Worm (Caenorhabditis elegans): ENCODE data around the gene T16G12.3.
"Not testable (repeated sequence)": the region's sequence is repeated elsewhere in the genome, so short reads cannot be mapped to it uniquely, and the experiment has no call there.

The T16G12.3 gene

ce11 chrIII:10033213-10033612 is 17.2 kb upstream of the T16G12.3 start, which contains the start of gene M04D8.5:
M04D8.5 (minus strand) TSS chrIII:10033313.
- TF ChIP-seq ceh-82 (tag; optimal IDR thresholded peaks at IDR 0.05) (no peak), fkh-10 (GFP tag; optimal IDR thresholded peaks at IDR 0.05) (no peak), mml-1 (tag; optimal IDR thresholded peaks at IDR 0.05) (no peak)

- TF ChIP-seq elt-3 (tag; optimal IDR thresholded peaks at IDR 0.05) (no peak), nhr-23 (tag; optimal IDR thresholded peaks at IDR 0.05) (no peak), ceh-16 (tag; optimal IDR thresholded peaks at IDR 0.05) (no peak), daf-12 (tag; optimal IDR thresholded peaks at IDR 0.05) (no peak), skn-1 (tag; optimal IDR thresholded peaks at IDR 0.05) (no peak), nhr-77 (tag; optimal IDR thresholded peaks at IDR 0.05) (no peak)
Measured at ce11 chrIII:10033881-10034280, 16.5 kb upstream of the T16G12.3 start, which contains the start of gene M04D8.8. M04D8.8 (plus strand) TSS chrIII:10034181.

- TF ChIP-seq R02D3.7 (tag; optimal IDR thresholded peaks at IDR 0.05) (no peak), nhr-11 (tag; optimal IDR thresholded peaks at IDR 0.05) (peak; percentile 79)
Measured at ce11 chrIII:10035783-10036182, 14.6 kb upstream of the T16G12.3 start, which contains the start of gene xbx-3. xbx-3 (plus strand) TSS chrIII:10035945.

ce11 chrIII:10037150-10037549 is 13.3 kb upstream of the T16G12.3 start, which contains the start of gene M04D8.7:
M04D8.7 (plus strand) TSS chrIII:10037450.
- TF ChIP-seq fkh-10 (GFP tag; optimal IDR thresholded peaks at IDR 0.05): peak; percentile 1
- no peak for TF ChIP-seq tbx-2 (tag; optimal IDR thresholded peaks at IDR 0.05)

ce11 chrIII:10040013-10040412 is 10.4 kb upstream of the T16G12.3 start, which contains the start of gene T16G12.7:
T16G12.7 (minus strand) TSS chrIII:10040113.
- TF ChIP-seq ceh-28 (tag; optimal IDR thresholded peaks at IDR 0.05): no peak
- TF ChIP-seq ceh-9 (tag; optimal IDR thresholded peaks at IDR 0.05): no peak
- no peak for TF ChIP-seq daf-12 (tag; optimal IDR thresholded peaks at IDR 0.05)
- no peak for TF ChIP-seq nhr-67 (tag; optimal IDR thresholded peaks at IDR 0.05)
- TF ChIP-seq eor-1 (tag; optimal IDR thresholded peaks at IDR 0.05): no peak
- TF ChIP-seq pha-4 (tag; optimal IDR thresholded peaks at IDR 0.05): no peak
- no peak for TF ChIP-seq nhr-237 (tag; optimal IDR thresholded peaks at IDR 0.05)
- TF ChIP-seq nhr-43 (tag; optimal IDR thresholded peaks at IDR 0.05; ENCODE audit: poor library complexity, severe bottlenecking): no peak
- TF ChIP-seq ceh-16 (tag; optimal IDR thresholded peaks at IDR 0.05): no peak
- TF ChIP-seq pqm-1 (tag; optimal IDR thresholded peaks at IDR 0.05): no peak
- TF ChIP-seq ama-1 (optimal IDR thresholded peaks at IDR 0.05): no peak
- TF ChIP-seq nhr-77 (tag; optimal IDR thresholded peaks at IDR 0.05): no peak
- TF ChIP-seq unc-39 (tag; optimal IDR thresholded peaks at IDR 0.05): no peak
- no peak for TF ChIP-seq R02D3.7 (tag; optimal IDR thresholded peaks at IDR 0.05)
- no peak for TF ChIP-seq elt-1 (tag; optimal IDR thresholded peaks at IDR 0.05)
- TF ChIP-seq nhr-11 (tag; optimal IDR thresholded peaks at IDR 0.05): no peak
- TF ChIP-seq mdl-1 (tag; optimal IDR thresholded peaks at IDR 0.05): no peak

- TF ChIP-seq ceh-16 (tag; optimal IDR thresholded peaks at IDR 0.05): no peak
- TF ChIP-seq snpc-4 (tag; optimal IDR thresholded peaks at IDR 0.05): no peak
- peak; percentile 82 for TF ChIP-seq elt-2 (tag; optimal IDR thresholded peaks at IDR 0.05)
- no peak for TF ChIP-seq fkh-2 (tag; optimal IDR thresholded peaks at IDR 0.05)
- peak; percentile 60 for TF ChIP-seq pqm-1 (tag; optimal IDR thresholded peaks at IDR 0.05)
- TF ChIP-seq nhr-67 (tag; optimal IDR thresholded peaks at IDR 0.05): no peak
Measured at ce11 chrIII:10049682-10050081, 739 bp upstream of the T16G12.3 start, which contains the start of gene T16G12.1. T16G12.1 (minus strand) TSS chrIII:10049857.

ce11 chrIII:10053312-10053711 is 2.9 kb downstream of the T16G12.3 start, which contains the start of gene T16G12.12:
T16G12.12 (plus strand) TSS chrIII:10053612.
- not testable (repeated sequence) for TF ChIP-seq R02D3.7, eor-1, hmg-11 (tag; optimal IDR thresholded peaks at IDR 0.05)

- TF ChIP-seq ceh-9 (tag; optimal IDR thresholded peaks at IDR 0.05) (no peak), lin-39 (tag; optimal IDR thresholded peaks at IDR 0.05) (no peak), hmg-11 (tag; optimal IDR thresholded peaks at IDR 0.05) (no peak), mml-1 (tag; optimal IDR thresholded peaks at IDR 0.05) (no peak), ztf-11 (tag; optimal IDR thresholded peaks at IDR 0.05) (no peak), fkh-10 (GFP tag; optimal IDR thresholded peaks at IDR 0.05) (no peak), nhr-67 (tag; optimal IDR thresholded peaks at IDR 0.05) (no peak), elt-1 (tag; optimal IDR thresholded peaks at IDR 0.05) (no peak), ama-1 (optimal IDR thresholded peaks at IDR 0.05) (no peak), nfya-1 (tag; optimal IDR thresholded peaks at IDR 0.05; ENCODE audit: insufficient read depth) (no peak), nhr-23 (tag; optimal IDR thresholded peaks at IDR 0.05) (no peak), fos-1 (tag; optimal IDR thresholded peaks at IDR 0.05) (no peak), elt-2 (tag; optimal IDR thresholded peaks at IDR 0.05) (no peak), nhr-77 (tag; optimal IDR thresholded peaks at IDR 0.05) (no peak), nhr-11 (tag; optimal IDR thresholded peaks at IDR 0.05) (no peak), nhr-25 (tag; optimal IDR thresholded peaks at IDR 0.05) (no peak), nhr-76 (tag; optimal IDR thresholded peaks at IDR 0.05) (no peak), ztf-4 (tag; optimal IDR thresholded peaks at IDR 0.05) (no peak)
Measured at ce11 chrIII:10056033-10056432, 5.6 kb downstream of the T16G12.3 start, which contains the start of gene T16G12.10. T16G12.10 (minus strand) TSS chrIII:10056133.

Measured in whole organism, L3 larva.